Worm (Caenorhabditis elegans): ENCODE results near the gene R07B1.7.

ce11 chrX:9840864-9841263 is 28.1 kb upstream of the R07B1.7 start:
- TF ChIP-seq gei-8 (GFP tag; optimal IDR thresholded peaks at IDR 0.05) (no peak), ZK546.5 (tag; optimal IDR thresholded peaks at IDR 0.05) (no peak), lin-39 (tag; optimal IDR thresholded peaks at IDR 0.05) (no peak), mdl-1 (tag; optimal IDR thresholded peaks at IDR 0.05) (no peak), T26A8.4 (GFP tag; IDR thresholded peaks at IDR 0.05) (no peak), duxl-1 (tag; optimal IDR thresholded peaks at IDR 0.05; ENCODE audit: poor library complexity) (no peak)
